In the genomic region with DNA sequence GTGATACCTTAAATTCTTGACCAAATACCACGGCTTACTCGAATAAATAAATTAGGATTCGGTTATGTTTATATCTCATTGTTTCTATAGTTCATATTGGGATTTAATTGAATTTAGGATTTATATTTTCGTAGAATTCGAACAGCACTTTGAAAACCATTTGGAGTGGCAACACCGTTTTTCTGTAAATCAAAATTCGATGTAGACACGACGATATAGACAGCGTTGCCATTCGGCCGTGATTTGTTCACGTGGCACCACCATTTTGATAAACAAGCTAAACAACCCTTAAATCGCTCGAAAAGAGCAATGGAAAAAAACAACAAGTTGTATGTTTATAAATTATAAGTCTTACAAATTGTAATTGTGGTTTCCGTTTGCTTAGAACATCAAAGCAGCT, we compare ENCODE assay signal across 4 fruit fly cellular contexts.
TF ChIP-seq lines count a peak whose summit lies in the region.

No protein-coding gene starts in this region.

- no peak for TF ChIP-seq CTCF in whole organism, embryonic (GFP tag; optimal IDR thresholded peaks at IDR 0.05; lab: Kevin White, UChicago)

TF ChIP-seq in whole organism, adult, 20 proteins besides CTCF, POLR2A, EP300 and RAD21:
- no peak for TF ChIP-seq CG7045 (GFP tag; optimal IDR thresholded peaks at IDR 0.05; lab: Kevin White, UChicago)
- TF ChIP-seq bab1 (GFP tag; optimal IDR thresholded peaks at IDR 0.05; lab: Kevin White, UChicago): peak; percentile 4
- TF ChIP-seq Mnt (GFP tag; optimal IDR thresholded peaks at IDR 0.05; lab: Kevin White, UChicago): peak; percentile 88
- no peak for TF ChIP-seq CG33017 (tag; optimal IDR thresholded peaks at IDR 0.05; lab: Kevin White, UChicago)
- TF ChIP-seq CG14711 (tag; optimal IDR thresholded peaks at IDR 0.05; lab: Kevin White, UChicago): peak; percentile 88

TF ChIP-seq in whole organism, embryonic, 481 proteins besides CTCF, POLR2A, EP300 and RAD21 (continues in another document):
- TF ChIP-seq CG2712 (tag; optimal IDR thresholded peaks at IDR 0.05; lab: Kevin White, UChicago): no peak
- no peak for TF ChIP-seq CHES-1-like (GFP tag; optimal IDR thresholded peaks at IDR 0.05; lab: Kevin White, UChicago)
- TF ChIP-seq btn (GFP tag; optimal IDR thresholded peaks at IDR 0.05; lab: Kevin White, UChicago): no peak
- peak; percentile 38 for TF ChIP-seq trem (tag; optimal IDR thresholded peaks at IDR 0.05; lab: Kevin White, UChicago)
- TF ChIP-seq CG6254 (GFP tag; optimal IDR thresholded peaks at IDR 0.05; lab: Kevin White, UChicago): no peak
- TF ChIP-seq CG8924 (tag; optimal IDR thresholded peaks at IDR 0.05; lab: Kevin White, UChicago): peak; percentile 16
- TF ChIP-seq MESR4 (GFP tag; optimal IDR thresholded peaks at IDR 0.05; lab: Kevin White, UChicago): peak; percentile 8
- TF ChIP-seq CG11504 (tag; optimal IDR thresholded peaks at IDR 0.05; lab: Kevin White, UChicago): no peak
- no peak for TF ChIP-seq NK7.1 (GFP tag; optimal IDR thresholded peaks at IDR 0.05; lab: Kevin White, UChicago)
- peak; percentile 67; the same call in 1 of the 2 replicates for TF ChIP-seq amos (GFP tag; IDR thresholded peaks at IDR 0.05; lab: Robert Waterston, UW; ENCODE audit: partially characterized antibody)
- no peak for TF ChIP-seq Asciz (GFP tag; optimal IDR thresholded peaks at IDR 0.05; lab: Kevin White, UChicago)
- TF ChIP-seq CG11560 (tag; IDR thresholded peaks at IDR 0.05; lab: Robert Waterston, UW): no peak
- peak; percentile 80 for TF ChIP-seq YL-1 (GFP tag; optimal IDR thresholded peaks at IDR 0.05; lab: Kevin White, UChicago)
- peak; percentile 48 for TF ChIP-seq Myb (GFP tag; optimal IDR thresholded peaks at IDR 0.05; lab: Kevin White, UChicago)
- no peak for TF ChIP-seq prd (optimal IDR thresholded peaks at IDR 0.05; lab: Kevin White, UChicago)
- no peak for TF ChIP-seq prd (GFP tag; IDR thresholded peaks at IDR 0.05; lab: Robert Waterston, UW)
- TF ChIP-seq C15 (GFP tag; IDR thresholded peaks at IDR 0.05; lab: Robert Waterston, UW): no peak
- no peak for TF ChIP-seq CG12391 (tag; optimal IDR thresholded peaks at IDR 0.05; lab: Kevin White, UChicago)
- TF ChIP-seq CG8290 (GFP tag; optimal IDR thresholded peaks at IDR 0.05; lab: Kevin White, UChicago): no peak
- peak in 1 of 2 experiments; percentile 13 for TF ChIP-seq CG8290 (tag; optimal IDR thresholded peaks at IDR 0.05; lab: Kevin White, UChicago)
- peak; percentile 80 for TF ChIP-seq sens (GFP tag; lab: Kevin White, UChicago)
- TF ChIP-seq h (optimal IDR thresholded peaks at IDR 0.05; lab: Kevin White, UChicago): no peak
- no peak for TF ChIP-seq CG6813 (GFP tag; optimal IDR thresholded peaks at IDR 0.05; lab: Kevin White, UChicago)
- TF ChIP-seq unc-4 (GFP tag; IDR thresholded peaks at IDR 0.05; lab: Robert Waterston, UW; ENCODE audit: partially characterized antibody): no peak
- TF ChIP-seq Dp (GFP tag; optimal IDR thresholded peaks at IDR 0.05; lab: Kevin White, UChicago): peak; percentile 61
- peak; percentile 11; the same call in 1 of the 2 replicates for TF ChIP-seq bbx (GFP tag; IDR thresholded peaks at IDR 0.05; lab: Robert Waterston, UW; ENCODE audit: partially characterized antibody)
- no peak for TF ChIP-seq CG14860 (GFP tag; IDR thresholded peaks at IDR 0.05; lab: Robert Waterston, UW; ENCODE audit: partially characterized antibody)

TF ChIP-seq in whole organism, prepupa, 60 proteins besides CTCF, POLR2A, EP300 and RAD21:
- TF ChIP-seq salr (GFP tag; optimal IDR thresholded peaks at IDR 0.05; lab: Kevin White, UChicago) (no peak), esn (GFP tag; optimal IDR thresholded peaks at IDR 0.05; lab: Kevin White, UChicago) (no peak), fkh (GFP tag; optimal IDR thresholded peaks at IDR 0.05; lab: Kevin White, UChicago) (peak; percentile 86), CG8632 (GFP tag; optimal IDR thresholded peaks at IDR 0.05; lab: Kevin White, UChicago) (no peak), CG7368 (GFP tag; optimal IDR thresholded peaks at IDR 0.05; lab: Kevin White, UChicago) (no peak), Eip78C (GFP tag; lab: Kevin White, UChicago) (peak; percentile 32), Sox15 (GFP tag; optimal IDR thresholded peaks at IDR 0.05; lab: Kevin White, UChicago) (no peak)
TF ChIP-seq in whole organism, prepupa: peak in this region for 2.

TF ChIP-seq in whole organism, wandering third instar larva, 38 proteins besides CTCF, POLR2A, EP300 and RAD21:
- peak; percentile 17 for TF ChIP-seq Myc (optimal IDR thresholded peaks at IDR 0.05; lab: Kevin White, UChicago)
- TF ChIP-seq CG9705 (GFP tag; optimal IDR thresholded peaks at IDR 0.05; lab: Kevin White, UChicago): no peak
- no peak for TF ChIP-seq dsf (GFP tag; optimal IDR thresholded peaks at IDR 0.05; lab: Kevin White, UChicago; ENCODE audit: borderline replicate concordance)
- TF ChIP-seq Hnf4 (GFP tag; optimal IDR thresholded peaks at IDR 0.05; lab: Kevin White, UChicago): peak; percentile 53
- TF ChIP-seq brk (GFP tag; optimal IDR thresholded peaks at IDR 0.05; lab: Kevin White, UChicago): peak; percentile 34
- TF ChIP-seq fru (GFP tag; optimal IDR thresholded peaks at IDR 0.05; lab: Kevin White, UChicago): no peak
